Worm (Caenorhabditis elegans): Measurements from ENCODE around the gene F25B5.6.

Gene F25B5.6

DNA sequence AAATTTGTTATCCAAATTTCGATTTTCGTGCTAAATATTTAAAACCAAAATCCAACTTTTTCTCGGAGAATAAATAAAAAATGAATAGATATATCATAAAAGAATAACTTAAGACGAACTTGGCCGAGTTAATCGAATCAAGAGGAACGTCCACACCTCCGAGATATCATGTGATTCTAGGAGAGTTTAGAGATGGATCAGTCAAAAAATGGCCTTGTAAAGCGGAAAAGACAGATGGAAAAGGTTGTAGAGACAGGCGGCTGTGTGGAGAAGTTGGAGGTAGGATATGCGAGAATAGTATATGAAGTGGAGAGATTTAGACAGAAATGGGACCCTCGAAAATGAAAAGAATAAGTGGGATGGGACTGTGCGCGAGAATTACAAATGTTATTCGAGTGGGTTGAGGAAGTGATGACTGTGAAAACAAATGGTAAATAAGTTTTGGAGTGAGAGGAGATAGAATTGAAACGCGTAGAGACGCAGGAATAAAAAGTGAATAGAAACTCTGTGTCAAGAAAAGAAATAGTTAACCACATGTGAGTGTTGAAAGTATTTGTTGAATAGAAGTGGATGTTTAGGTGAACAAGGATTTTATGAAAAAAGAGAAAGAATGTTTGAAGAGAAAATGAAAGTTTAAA lies 34.3 kb upstream of the F25B5.6 start:
- no peak for TF ChIP-seq ref-1 (GFP tag; conservative IDR thresholded peaks at IDR 0.05)
- TF ChIP-seq tab-1 (GFP tag; IDR thresholded peaks at IDR 0.05): no peak
- TF ChIP-seq med-1 (GFP tag; optimal IDR thresholded peaks at IDR 0.05; ENCODE audit: insufficient read depth): no peak
- no peak for TF ChIP-seq klf-2 (GFP tag; conservative IDR thresholded peaks at IDR 0.05)
- TF ChIP-seq ztf-23 (GFP tag; IDR thresholded peaks at IDR 0.05): no peak
- no peak for TF ChIP-seq flt-1 (GFP tag; IDR thresholded peaks at IDR 0.05)
- no peak for TF ChIP-seq cog-1 (tag; optimal IDR thresholded peaks at IDR 0.05)
- no peak for TF ChIP-seq T22C8.4 (GFP tag; IDR thresholded peaks at IDR 0.05)
- TF ChIP-seq ztf-29 (GFP tag; IDR thresholded peaks at IDR 0.05): no peak

DNA sequence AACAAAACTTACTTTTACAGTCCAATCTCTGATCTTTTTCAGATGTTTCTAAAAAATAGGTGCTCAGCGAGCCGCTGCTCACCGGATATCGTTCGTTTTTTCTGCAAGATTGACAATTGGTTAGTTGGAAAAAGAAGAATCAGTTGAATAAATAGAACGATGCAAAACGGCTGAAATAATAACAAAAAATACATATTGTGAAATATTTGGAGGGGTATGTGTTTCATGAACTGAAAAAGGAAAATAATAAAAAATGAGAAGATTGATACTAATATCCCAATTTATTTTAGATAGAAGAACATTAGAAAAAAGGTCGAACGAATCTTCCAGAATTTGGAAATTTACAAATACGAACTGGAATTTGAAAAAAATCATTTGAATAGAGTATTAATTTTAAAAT lies 33.5 kb upstream of the F25B5.6 start, which contains the start of gene frm-2:
frm-2 (minus strand) TSS at position 101 of the 400 bp plus-strand sequence.
- TF ChIP-seq med-1 (GFP tag; optimal IDR thresholded peaks at IDR 0.05; ENCODE audit: insufficient read depth) (no peak), T22C8.4 (GFP tag; IDR thresholded peaks at IDR 0.05) (no peak), ztf-29 (GFP tag; IDR thresholded peaks at IDR 0.05) (no peak), ztf-23 (GFP tag; IDR thresholded peaks at IDR 0.05) (no peak), klf-2 (GFP tag; conservative IDR thresholded peaks at IDR 0.05) (no peak), ref-1 (GFP tag; conservative IDR thresholded peaks at IDR 0.05) (no peak), flt-1 (GFP tag; IDR thresholded peaks at IDR 0.05) (no peak), cog-1 (tag; optimal IDR thresholded peaks at IDR 0.05) (no peak), tab-1 (GFP tag; IDR thresholded peaks at IDR 0.05) (no peak)

DNA sequence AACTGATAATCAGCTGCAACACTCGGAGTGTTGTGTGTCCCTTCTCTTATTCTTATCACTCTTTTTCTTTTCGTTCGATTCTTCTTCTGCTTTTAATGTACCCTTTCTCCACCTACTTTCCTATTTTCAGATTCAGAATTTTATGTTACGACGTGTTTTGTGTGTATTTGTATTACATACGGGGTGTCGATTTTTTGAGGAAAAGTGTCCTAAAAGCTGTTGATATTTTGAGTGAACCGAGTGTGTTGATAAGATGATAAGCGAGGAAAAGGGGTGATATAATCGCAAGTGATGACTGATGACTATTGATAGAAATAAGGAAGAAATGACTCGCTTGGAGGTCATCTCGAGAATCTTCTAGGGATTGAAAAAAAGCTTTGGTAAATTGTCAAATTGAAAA lies 32.9 kb upstream of the F25B5.6 start:
- TF ChIP-seq T22C8.4 (GFP tag; IDR thresholded peaks at IDR 0.05): no peak
- no peak for TF ChIP-seq tab-1 (GFP tag; IDR thresholded peaks at IDR 0.05)
- no peak for TF ChIP-seq cog-1 (tag; optimal IDR thresholded peaks at IDR 0.05)
- no peak for TF ChIP-seq ztf-23 (GFP tag; IDR thresholded peaks at IDR 0.05)
- no peak for TF ChIP-seq flt-1 (GFP tag; IDR thresholded peaks at IDR 0.05)
- no peak for TF ChIP-seq klf-2 (GFP tag; conservative IDR thresholded peaks at IDR 0.05)
- TF ChIP-seq med-1 (GFP tag; optimal IDR thresholded peaks at IDR 0.05; ENCODE audit: insufficient read depth): no peak
- no peak for TF ChIP-seq ref-1 (GFP tag; conservative IDR thresholded peaks at IDR 0.05)

DNA sequence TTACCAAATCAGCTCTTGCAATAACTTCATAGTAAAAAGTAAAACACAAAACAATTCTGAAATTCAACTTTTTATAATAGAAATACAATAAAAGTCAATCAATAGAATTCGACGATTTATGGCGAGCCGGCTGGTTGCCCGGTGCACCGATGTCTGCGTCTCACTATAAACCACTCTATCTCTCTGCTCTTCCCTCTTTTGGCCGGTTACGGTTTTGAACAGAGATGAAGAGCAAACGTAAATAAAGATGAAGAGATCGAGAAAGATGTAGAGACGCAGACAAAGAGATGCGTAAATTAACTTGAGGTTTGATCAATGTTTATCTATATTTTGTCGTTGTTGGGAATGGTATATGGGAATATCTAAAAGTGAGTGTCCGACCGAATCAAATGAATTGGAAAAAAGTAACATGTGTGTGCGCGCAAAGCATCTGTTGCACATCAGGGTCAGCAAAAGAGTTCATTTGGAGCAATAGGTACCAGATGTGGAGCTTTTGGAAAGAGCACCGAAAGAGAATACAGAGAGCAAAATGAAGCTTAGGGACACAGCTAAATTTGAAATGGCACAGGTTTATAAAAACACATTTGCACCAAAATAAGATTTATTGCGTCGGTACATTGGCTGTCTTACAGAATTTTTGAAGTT lies 31.9 kb upstream of the F25B5.6 start:
- TF ChIP-seq flt-1 (GFP tag; IDR thresholded peaks at IDR 0.05): no peak
- no peak for TF ChIP-seq tab-1 (GFP tag; IDR thresholded peaks at IDR 0.05)
- no peak for TF ChIP-seq klf-2 (GFP tag; conservative IDR thresholded peaks at IDR 0.05)
- TF ChIP-seq cog-1 (tag; optimal IDR thresholded peaks at IDR 0.05): no peak

DNA sequence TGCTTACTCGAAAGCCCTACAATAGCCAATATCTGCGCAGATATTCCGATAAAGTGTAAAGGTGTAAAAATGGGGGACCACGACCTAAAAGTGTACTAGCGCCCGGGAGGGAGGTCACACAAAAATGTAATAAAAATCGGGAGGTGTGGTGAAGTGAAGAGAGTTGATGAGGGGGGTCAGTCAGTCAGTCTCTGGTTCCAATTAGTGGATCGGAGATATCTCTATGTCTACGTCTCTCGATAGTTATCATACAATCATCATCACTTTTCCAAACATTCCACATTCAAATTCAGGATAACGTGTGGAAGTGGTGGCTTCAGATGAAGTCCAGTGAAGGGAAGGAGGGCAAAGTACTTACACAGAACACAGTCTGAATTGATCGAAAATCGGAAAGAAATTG lies 27.5 kb upstream of the F25B5.6 start:
- no peak for TF ChIP-seq ztf-23 (GFP tag; IDR thresholded peaks at IDR 0.05)

DNA sequence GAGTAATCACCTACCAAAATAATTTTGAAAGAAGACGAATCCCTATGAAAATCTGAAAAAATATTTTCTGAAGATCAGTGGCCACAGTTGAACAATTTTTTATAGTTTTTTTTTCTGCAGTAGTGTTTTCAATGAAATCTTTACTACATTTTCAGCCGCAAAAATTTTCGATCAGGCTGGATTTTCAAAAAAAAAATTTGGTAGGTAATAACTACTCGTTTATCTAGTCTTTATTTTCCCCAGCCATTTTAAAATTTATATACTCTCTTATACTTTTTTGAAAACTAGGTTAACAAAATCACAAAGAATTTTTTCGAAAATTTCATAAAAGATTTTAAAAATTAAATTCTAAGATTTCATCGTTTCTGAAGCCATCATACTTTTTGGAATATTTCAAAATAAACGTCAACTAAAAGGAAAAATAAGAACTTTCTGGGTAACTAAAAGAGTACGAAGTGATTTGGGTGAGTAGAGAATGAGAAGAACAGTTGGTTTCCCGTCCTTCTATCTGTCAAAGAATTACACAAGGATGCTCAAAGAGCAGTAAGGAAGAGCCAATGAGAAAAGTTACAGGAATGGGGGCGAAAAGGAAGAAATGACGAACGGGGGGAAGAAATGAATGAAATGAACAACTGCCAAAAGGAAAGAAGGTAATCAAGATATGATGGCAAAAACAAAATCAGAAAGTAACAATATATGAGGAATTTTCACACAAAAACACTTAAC lies 26.6 kb upstream of the F25B5.6 start, which contains the start of gene mlp-1:
mlp-1 (minus strand) TSS at position 51 of the 726 bp plus-strand sequence.
- TF ChIP-seq cog-1 (tag; optimal IDR thresholded peaks at IDR 0.05) (no peak), ref-1 (GFP tag; conservative IDR thresholded peaks at IDR 0.05) (no peak), ztf-23 (GFP tag; IDR thresholded peaks at IDR 0.05) (no peak), med-1 (GFP tag; optimal IDR thresholded peaks at IDR 0.05; ENCODE audit: insufficient read depth) (no peak), ztf-29 (GFP tag; IDR thresholded peaks at IDR 0.05) (no peak), flt-1 (GFP tag; IDR thresholded peaks at IDR 0.05) (no peak), T22C8.4 (GFP tag; IDR thresholded peaks at IDR 0.05) (no peak), klf-2 (GFP tag; conservative IDR thresholded peaks at IDR 0.05) (no peak)

DNA sequence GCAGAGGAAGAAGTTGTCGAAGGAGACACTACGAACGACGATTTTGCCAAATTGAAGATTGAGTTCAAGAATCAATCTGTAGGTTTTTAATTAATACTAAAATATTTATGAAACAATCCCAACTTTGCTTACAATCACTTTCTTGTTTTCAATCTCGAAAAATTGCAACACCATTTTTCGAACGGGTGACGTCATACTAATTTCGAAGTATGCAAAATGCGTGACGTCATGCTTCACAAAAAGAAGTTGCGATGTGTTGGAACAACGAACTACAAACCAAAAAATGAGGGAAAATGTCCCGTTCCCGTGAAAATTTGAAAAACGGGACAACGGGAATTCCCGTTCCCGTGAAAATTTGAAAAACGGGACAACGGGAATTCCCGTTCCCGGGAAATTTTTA lies 19.1 kb upstream of the F25B5.6 start:
- TF ChIP-seq flt-1 (GFP tag; IDR thresholded peaks at IDR 0.05): no peak

DNA sequence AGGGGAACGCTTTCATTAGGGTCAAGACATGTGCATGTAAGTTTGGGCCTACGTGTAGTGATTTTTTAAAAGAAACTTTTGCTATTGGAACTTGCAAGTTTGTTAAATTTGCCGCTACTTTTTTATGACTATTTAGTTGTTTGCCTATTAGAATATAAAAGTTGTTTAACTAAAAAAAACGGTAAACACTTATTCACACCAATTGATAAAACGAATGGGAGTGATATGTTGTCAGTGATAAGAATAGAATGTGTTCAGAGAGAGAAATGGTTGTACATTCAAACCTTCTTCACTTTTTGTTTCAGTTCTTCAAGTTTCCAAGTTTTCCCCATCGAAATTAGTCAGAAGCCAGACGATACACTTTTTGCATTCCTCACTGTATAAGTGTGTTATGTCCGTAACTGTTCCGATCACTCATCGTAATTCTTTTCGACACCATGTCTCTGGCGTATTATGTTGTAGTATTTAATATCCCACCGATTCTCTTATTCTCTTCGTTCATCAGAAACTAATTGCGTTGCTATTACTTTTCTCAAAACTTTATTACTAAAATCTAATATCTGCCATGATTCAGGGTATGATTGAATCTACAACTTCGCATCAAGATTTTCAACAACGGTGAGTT lies 17.4 kb upstream of the F25B5.6 start, which contains the start of gene dct-6:
dct-6 (plus strand) TSS at position 575 of the 625 bp plus-strand sequence.
- TF ChIP-seq ztf-29 (GFP tag; IDR thresholded peaks at IDR 0.05) (no peak), ztf-23 (GFP tag; IDR thresholded peaks at IDR 0.05) (no peak), med-1 (GFP tag; optimal IDR thresholded peaks at IDR 0.05; ENCODE audit: insufficient read depth) (no peak), ref-1 (GFP tag; conservative IDR thresholded peaks at IDR 0.05) (no peak), klf-2 (GFP tag; conservative IDR thresholded peaks at IDR 0.05) (no peak), T22C8.4 (GFP tag; IDR thresholded peaks at IDR 0.05) (no peak), tab-1 (GFP tag; IDR thresholded peaks at IDR 0.05) (no peak), cog-1 (tag; optimal IDR thresholded peaks at IDR 0.05) (no peak), flt-1 (GFP tag; IDR thresholded peaks at IDR 0.05) (no peak)

DNA sequence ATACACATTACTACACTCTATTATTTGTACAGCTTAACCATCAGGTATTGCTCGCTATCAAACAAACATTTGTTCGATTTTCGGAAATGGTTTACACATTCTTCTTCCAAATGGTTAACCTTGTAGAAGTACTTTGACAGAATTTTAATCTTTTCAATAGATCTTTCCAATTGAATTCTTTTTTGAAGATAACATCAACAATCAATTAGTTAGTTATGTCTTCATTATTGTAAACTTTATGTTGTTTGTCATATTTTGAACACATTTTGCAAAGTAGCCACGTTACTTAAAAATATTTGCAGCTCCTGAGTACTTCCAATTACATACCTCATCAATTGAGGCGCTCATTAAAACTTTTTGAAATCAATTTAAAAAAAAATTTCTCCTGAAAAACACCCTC lies 16.8 kb upstream of the F25B5.6 start:
- TF ChIP-seq ref-1 (GFP tag; conservative IDR thresholded peaks at IDR 0.05): no peak
- TF ChIP-seq ztf-29 (GFP tag; IDR thresholded peaks at IDR 0.05): no peak
- no peak for TF ChIP-seq ztf-23 (GFP tag; IDR thresholded peaks at IDR 0.05)
- TF ChIP-seq med-1 (GFP tag; optimal IDR thresholded peaks at IDR 0.05; ENCODE audit: insufficient read depth): no peak
- TF ChIP-seq cog-1 (tag; optimal IDR thresholded peaks at IDR 0.05): no peak
- no peak for TF ChIP-seq tab-1 (GFP tag; IDR thresholded peaks at IDR 0.05)
- TF ChIP-seq T22C8.4 (GFP tag; IDR thresholded peaks at IDR 0.05): no peak
- TF ChIP-seq flt-1 (GFP tag; IDR thresholded peaks at IDR 0.05): no peak
- no peak for TF ChIP-seq klf-2 (GFP tag; conservative IDR thresholded peaks at IDR 0.05)

Measured in whole organism, midembryonic.